Fruit fly (Drosophila melanogaster): ENCODE data around the gene Flad2.

Gene Flad2

DNA sequence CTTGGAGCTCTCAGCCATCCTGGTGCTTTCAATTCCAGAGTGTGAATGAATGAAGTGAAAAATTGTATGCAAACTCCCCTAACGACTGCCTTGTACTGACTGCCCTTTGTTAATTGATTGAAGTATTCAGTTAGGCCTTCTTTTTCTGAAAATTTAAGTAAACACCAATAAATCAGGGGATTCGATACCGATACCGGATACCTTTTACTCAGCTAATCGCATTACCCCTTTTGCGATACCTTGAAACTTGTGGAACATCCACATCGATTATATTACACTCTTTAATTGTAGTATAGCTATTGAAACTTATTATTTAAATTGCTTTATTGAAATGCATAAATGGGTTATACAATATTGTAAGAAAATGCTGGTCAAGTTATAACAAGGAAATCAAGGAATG, 16.2 kb upstream of the Flad2 start, which contains the start of gene CG16957:
TSS of gene CG16957 (minus strand) at position 101 of the 400 bp plus-strand sequence.
- TF ChIP-seq psq (optimal IDR thresholded peaks at IDR 0.05) (no peak), pan (optimal IDR thresholded peaks at IDR 0.05) (no peak), usp (GFP tag; optimal IDR thresholded peaks at IDR 0.05) (no peak), Dll (optimal IDR thresholded peaks at IDR 0.05) (no peak), CG8478 (optimal IDR thresholded peaks at IDR 0.05) (no peak)

DNA sequence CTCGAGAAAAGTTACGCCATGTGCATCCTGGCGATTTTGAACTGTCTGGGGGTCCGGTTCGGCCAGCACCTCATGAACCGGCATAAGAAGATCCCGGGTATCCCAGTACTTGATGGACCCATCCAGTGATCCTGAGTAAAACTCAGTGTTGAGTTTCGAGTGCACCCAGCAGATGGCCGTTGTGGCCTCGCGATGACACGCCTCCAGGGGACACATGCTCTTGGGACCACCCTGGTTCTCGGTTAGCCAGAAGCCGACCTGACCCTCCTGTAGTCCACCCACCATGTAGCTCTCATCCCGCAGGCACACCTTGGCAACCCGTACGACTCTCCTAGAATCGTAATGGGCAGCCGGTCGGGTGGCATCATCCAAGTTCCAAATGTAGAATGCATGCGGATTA, 14.9 kb upstream of the Flad2 start:
- TF ChIP-seq EcR (GFP tag; optimal IDR thresholded peaks at IDR 0.05) (no peak), usp (GFP tag; optimal IDR thresholded peaks at IDR 0.05) (no peak), psq (optimal IDR thresholded peaks at IDR 0.05) (no peak), pan (optimal IDR thresholded peaks at IDR 0.05) (no peak), CG8478 (optimal IDR thresholded peaks at IDR 0.05) (no peak), Dll (optimal IDR thresholded peaks at IDR 0.05) (no peak)

DNA sequence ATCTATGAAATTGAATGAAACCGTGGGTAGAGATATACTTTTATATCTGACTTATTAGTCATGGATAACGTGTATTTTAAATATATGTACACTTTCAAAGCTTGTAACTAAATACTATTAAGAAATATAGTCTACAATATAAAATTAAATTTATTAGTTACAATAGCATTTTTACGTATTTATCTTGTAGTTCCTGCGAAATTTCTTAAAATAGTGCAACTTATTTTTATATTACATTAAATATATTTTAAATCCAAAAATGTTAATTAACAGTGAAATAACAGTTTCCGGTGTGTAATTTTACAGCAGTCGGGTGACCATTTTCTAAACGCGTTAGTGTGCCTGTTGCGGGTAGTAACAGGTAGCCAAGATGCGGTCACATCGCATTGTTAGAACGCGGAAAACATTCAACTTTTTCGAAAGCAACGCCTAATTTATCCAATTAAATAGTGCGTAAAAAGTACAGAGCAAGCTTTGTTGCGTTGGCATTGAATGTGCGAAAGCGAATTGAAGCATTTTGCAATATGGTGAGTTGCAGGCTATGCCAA, 13.6 kb upstream of the Flad2 start, which contains the start of the genes CG10859 and CG7110:
TSS of gene CG10859 (minus strand) at position 51 of the 548 bp plus-strand sequence.
TSS of gene CG7110 (plus strand) at position 378 of the 548 bp plus-strand sequence.
- no peak for TF ChIP-seq pan (optimal IDR thresholded peaks at IDR 0.05)
- TF ChIP-seq usp (GFP tag; optimal IDR thresholded peaks at IDR 0.05) = no peak
- TF ChIP-seq EcR (GFP tag; optimal IDR thresholded peaks at IDR 0.05) = no peak
- TF ChIP-seq psq (optimal IDR thresholded peaks at IDR 0.05) = no peak
- no peak for TF ChIP-seq CG8478 (optimal IDR thresholded peaks at IDR 0.05)
- no peak for TF ChIP-seq Dll (optimal IDR thresholded peaks at IDR 0.05)

DNA sequence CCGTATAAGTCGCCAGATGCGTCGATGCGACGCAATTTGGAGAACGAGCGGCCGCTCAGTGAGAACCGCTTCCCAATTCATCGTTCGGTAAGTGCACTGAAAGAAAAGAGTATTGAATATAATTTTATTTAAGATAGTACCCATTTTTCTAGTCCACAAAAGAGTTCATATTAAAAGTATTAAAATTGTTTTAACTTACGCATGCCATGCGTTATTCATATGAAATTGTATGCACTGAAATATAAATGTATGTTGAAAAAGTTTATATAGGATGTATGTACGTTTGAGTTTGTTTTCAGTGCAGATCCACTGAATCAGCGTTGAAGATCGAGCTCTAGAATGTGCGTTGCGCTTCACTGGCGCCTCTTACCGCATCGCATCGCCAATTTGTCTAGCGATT, 12.8 kb upstream of the Flad2 start:
- no peak for TF ChIP-seq psq (optimal IDR thresholded peaks at IDR 0.05)
- TF ChIP-seq usp (GFP tag; optimal IDR thresholded peaks at IDR 0.05) = no peak
- no peak for TF ChIP-seq pan (optimal IDR thresholded peaks at IDR 0.05)
- TF ChIP-seq Dll (optimal IDR thresholded peaks at IDR 0.05) = no peak
- TF ChIP-seq CG8478 (optimal IDR thresholded peaks at IDR 0.05) = no peak
- no peak for TF ChIP-seq EcR (GFP tag; optimal IDR thresholded peaks at IDR 0.05)

DNA sequence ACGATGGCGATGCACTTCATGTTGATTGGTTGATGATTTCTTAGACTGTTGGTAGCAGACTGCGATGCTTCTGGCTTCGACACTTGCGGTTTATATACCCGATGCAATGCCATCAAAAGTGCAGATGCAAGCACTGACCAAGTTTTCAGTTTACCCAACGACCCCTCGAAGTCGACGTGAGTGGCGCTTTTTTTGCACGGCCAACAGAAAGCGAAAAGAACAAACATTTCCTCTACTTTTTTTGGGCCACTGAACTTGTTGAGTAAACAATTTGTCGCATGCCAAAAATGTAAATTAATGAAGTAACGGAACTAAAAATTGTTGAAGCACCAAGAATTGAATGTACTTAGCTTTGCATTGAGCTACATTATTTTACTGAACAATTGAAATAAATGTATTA, 753 bp upstream of the Flad2 start, which contains the start of gene Vm34Ca:
TSS of gene Vm34Ca (minus strand) at position 66 of the 400 bp plus-strand sequence.
- TF ChIP-seq pan (optimal IDR thresholded peaks at IDR 0.05) = no peak
- TF ChIP-seq psq (optimal IDR thresholded peaks at IDR 0.05) = no peak
- no peak for TF ChIP-seq EcR (GFP tag; optimal IDR thresholded peaks at IDR 0.05)
- no peak for TF ChIP-seq Dll (optimal IDR thresholded peaks at IDR 0.05)
- TF ChIP-seq usp (GFP tag; optimal IDR thresholded peaks at IDR 0.05) = no peak
- no peak for TF ChIP-seq CG8478 (optimal IDR thresholded peaks at IDR 0.05)

DNA sequence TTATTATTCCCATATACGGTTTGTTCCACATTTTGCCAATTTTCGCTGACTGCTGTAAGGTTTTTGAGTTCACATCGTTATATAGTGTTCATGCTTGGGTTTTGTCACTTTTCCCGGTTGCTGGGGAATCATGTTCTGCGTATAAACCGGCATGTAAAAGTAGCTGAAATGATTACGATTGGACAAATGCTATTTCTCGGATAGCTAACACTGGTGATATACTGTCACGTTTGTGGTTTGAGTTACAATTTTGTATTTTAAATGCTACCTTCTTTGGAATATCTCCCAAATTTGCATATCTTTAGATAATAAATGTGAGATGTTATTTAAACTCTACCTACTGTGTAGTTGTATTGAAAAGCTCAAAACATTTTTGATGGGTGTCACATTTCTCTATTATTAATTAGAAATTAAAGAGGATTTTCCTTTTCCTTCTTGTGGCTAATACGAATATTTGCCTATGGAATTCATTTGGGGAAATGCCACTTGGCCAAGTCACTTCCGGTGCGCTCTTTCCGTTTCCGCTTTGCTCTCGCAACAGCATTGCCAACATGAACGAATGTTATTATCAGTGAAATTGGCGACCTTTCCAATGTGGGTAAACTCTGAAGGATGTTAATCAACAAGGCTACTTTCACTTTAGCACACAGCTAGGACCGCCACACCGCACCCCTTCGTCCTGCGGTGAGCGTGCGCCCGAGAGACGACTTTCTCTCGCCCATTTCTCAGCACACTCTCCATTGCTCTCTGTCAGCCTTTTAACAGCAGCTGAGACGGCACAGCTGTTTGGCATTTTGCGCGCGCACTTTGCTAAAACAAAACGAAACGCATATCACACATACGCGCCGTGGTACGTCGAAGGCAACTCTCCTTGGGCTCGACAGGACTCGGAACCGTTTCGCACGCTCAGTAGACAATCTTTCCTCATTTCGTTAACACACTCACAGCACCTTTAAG, 2.5 kb downstream of the Flad2 start, which contains the start of the genes CG16956, CG42784 and CG43850:
TSS of gene CG16956 (minus strand) at position 51 of the 957 bp plus-strand sequence.
TSS of gene CG42784 (plus strand) at position 907 of the 957 bp plus-strand sequence.
TSS of gene CG43850 (plus strand) at position 907 of the 957 bp plus-strand sequence.
- no peak for TF ChIP-seq CG8478 (optimal IDR thresholded peaks at IDR 0.05)
- no peak for TF ChIP-seq psq (optimal IDR thresholded peaks at IDR 0.05)
- no peak for TF ChIP-seq pan (optimal IDR thresholded peaks at IDR 0.05)
- TF ChIP-seq usp (GFP tag; optimal IDR thresholded peaks at IDR 0.05) = no peak
- TF ChIP-seq EcR (GFP tag; optimal IDR thresholded peaks at IDR 0.05) = no peak
- TF ChIP-seq Dll (optimal IDR thresholded peaks at IDR 0.05) = no peak

DNA sequence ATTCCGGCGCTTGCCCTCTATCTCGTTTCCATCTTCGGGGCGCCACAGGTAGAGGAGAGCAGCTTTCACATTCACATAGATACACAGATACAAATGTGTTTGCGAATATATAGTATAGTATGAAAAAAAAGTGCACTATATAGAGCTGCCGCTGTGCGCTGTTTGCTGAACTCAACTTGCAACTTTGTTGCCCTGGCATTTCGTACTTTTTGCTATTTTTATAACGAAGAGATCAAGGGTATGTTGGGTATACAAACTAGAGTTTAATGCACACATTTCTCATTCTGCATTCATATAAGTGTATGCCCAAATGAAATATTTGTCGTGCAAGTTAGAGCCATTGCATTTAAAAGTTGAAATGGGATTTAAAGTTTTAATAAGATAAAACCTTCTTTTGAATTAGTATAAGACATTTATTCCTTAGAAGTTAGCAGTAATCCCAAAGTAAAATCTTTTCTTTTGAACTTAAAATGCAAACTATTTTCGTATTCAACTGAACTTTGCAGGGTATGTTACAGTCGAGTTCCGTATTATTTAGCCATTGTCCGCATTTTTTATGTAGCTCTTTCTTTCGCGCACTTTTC, 18.7 kb downstream of the Flad2 start:
- TF ChIP-seq pan (optimal IDR thresholded peaks at IDR 0.05) = no peak
- TF ChIP-seq usp (GFP tag; optimal IDR thresholded peaks at IDR 0.05) = no peak

DNA sequence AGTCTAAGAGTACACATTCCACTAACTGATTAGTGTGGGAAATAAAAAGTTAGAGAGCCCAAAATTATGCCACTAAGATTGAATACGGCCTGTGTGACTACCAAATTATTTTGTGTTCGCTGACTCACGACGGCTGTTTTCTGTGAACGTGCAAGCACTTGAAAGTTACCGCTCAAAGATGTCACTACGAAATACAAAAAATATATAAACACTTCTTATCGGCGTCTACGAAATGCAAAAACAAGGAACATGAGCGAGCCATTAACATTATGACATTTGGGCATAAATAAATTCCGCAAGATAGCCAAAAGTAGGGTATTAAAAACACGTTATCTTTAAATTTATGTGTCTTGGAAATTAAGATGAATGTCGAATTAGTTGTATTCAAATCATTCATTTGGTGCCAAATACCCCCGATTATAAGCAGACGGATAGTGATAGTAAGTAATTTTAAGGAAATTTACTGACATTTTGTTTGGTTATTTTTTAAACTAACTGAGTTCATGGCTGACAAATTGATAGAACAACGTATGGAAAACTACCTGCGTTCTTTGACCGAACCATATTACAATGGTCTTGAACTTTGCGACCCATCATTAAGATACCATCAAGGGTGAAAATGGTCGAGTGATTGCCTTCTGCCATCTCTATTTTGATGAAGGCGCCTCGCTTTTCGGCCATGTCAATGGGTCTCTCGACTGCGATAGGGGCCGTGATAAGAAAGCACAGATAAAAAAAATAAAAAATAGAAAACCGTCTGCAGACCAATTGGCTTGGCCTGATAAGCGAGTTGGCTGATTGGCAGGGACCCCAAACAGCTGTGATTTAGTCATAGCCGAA, 22.7 kb downstream of the Flad2 start, which contains the start of gene Tehao:
TSS of gene Tehao (plus strand) at position 828 of the 840 bp plus-strand sequence.
- TF ChIP-seq Dll (optimal IDR thresholded peaks at IDR 0.05) (no peak), usp (GFP tag; optimal IDR thresholded peaks at IDR 0.05) (no peak), pan (optimal IDR thresholded peaks at IDR 0.05) (no peak), EcR (GFP tag; optimal IDR thresholded peaks at IDR 0.05) (no peak), psq (optimal IDR thresholded peaks at IDR 0.05) (no peak), CG8478 (optimal IDR thresholded peaks at IDR 0.05) (no peak)

DNA sequence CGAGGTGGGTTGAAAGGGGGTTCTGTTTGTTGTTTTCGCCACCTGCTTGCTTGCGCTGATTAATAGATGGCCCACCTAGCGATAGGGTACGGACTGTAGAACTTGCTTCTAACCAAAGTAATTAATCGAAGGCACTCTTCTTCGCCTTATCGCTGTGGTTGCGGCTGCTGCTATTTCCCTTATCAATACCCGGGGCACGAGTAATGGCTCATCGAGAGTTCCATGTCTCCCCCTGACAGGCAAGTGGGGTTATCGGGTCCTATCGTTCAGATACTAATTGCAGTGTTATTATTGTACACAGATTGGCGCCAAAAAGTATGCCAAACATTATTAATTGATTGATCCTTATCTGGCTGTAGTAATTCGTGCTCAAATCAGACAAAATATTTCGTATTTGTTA, 24.5 kb downstream of the Flad2 start:
- TF ChIP-seq usp (GFP tag; optimal IDR thresholded peaks at IDR 0.05) (no peak), EcR (GFP tag; optimal IDR thresholded peaks at IDR 0.05) (no peak), CG8478 (optimal IDR thresholded peaks at IDR 0.05) (no peak), pan (optimal IDR thresholded peaks at IDR 0.05) (no peak), Dll (optimal IDR thresholded peaks at IDR 0.05) (no peak), psq (optimal IDR thresholded peaks at IDR 0.05) (no peak)

DNA sequence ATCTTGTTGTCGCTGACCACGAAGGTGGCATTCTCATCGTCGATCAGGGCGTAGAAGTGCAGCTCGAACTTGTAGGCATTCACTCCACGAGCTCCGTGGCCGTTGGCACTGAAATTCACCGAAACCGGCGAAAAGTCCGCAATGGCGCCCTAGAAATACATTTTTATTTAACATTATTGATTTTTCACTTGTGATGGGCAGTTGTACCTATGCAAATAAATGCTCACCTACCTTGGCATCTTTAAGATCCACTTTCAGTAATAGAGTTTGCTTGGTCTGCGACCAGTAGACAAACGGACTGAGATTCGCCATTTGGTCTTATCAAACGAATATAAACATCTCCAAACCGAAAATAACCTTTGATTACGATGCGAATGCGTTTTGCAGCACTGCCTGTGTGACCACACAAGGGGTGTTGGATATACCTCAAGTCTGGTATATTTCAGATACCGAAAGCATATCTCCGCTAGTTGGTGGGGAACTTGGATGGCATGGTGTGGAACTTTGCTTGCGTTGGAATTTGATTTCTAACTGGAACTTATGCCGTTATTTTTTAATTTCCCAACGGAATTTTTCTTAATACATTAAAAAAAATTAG, 33.0 kb downstream of the Flad2 start, which contains the start of gene Hacd2:
TSS of gene Hacd2 (minus strand) at position 403 of the 598 bp plus-strand sequence.
- TF ChIP-seq CG8478 (optimal IDR thresholded peaks at IDR 0.05) (no peak), Dll (optimal IDR thresholded peaks at IDR 0.05) (no peak), EcR (GFP tag; optimal IDR thresholded peaks at IDR 0.05) (no peak), usp (GFP tag; optimal IDR thresholded peaks at IDR 0.05) (no peak), pan (optimal IDR thresholded peaks at IDR 0.05) (no peak), psq (optimal IDR thresholded peaks at IDR 0.05) (no peak)
